Worm (Caenorhabditis elegans) whole organism, young adult: ENCODE results near the gene F09C8.1.
A peak's percentile ranks its signal among the peaks of the same experiment; 100 is the strongest.

Experiments used
- F57A8.1 ChIP-seq: fragments of 200-800 bp; sonication (Bioruptor generic); optimal IDR thresholded peaks from 2 replicates; lab custom pipeline; 2018; ENCODE audit warnings: mild to moderate bottlenecking, missing genetic modification characterization, moderate library complexity, missing compliant biosample characterization
- hlh-12 ChIP-seq: sonication (generic microtip); optimal IDR thresholded peaks from 2 replicates; lab custom pipeline; 2016; ENCODE audit warnings: missing genetic modification characterization, missing compliant biosample characterization
- hmg-1.2 ChIP-seq: fragments of 200-800 bp; sonication (Bioruptor generic); IDR thresholded peaks from 2 replicates; pipeline ENCODE4 v1.3.6; 2022; ENCODE audit warnings: missing genetic modification reagents, missing genetic modification characterization, missing compliant biosample characterization
- hmg-20 ChIP-seq: fragments of 200-800 bp; sonication (Bioruptor generic); IDR thresholded peaks from 2 replicates; pipeline ENCODE4 v1.3.6; 2022; ENCODE audit warnings: missing genetic modification reagents, missing genetic modification characterization, missing compliant biosample characterization
- snpc-4 ChIP-seq, 5 experiments: fragments of 150-350 bp in 1 of 5; sonication (generic microtip) in 4 of 5; optimal IDR thresholded peaks; 2 replicates each; lab custom pipeline; 2014 to 2018; ENCODE audit warnings: missing genetic modification characterization in 5 of 5, missing biosample characterization in 3 of 5, antibody characterized with exemption in 2 of 5, mild to moderate bottlenecking in 2 of 5, missing compliant biosample characterization in 2 of 5, missing genotype in 2 of 5, moderate library complexity in 2 of 5, missing genetic modification reagents in 1 of 5

DNA sequence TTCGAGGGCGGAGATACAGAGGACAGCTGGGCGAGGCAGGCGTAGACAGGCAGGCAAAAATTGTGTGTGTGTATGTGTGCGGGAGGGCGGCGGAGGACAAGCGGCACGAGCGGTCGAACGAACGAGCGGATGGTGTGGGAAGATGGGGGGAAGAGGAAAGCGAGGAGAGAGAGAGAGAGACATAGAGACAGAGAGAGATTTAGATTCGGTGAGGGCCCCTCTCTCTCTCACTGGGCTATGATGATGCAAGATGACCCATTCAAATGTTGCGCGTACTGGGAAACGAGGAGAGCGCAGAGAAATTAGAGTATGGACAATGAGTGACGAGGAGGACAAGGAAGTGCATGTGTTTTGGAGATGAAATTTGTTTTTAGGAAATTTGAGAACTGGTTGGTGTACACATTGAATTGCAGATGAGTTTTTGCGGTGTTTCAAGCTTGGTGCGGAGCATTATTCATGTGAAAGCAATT, 15.6 kb downstream of the F09C8.1 start:
- TF ChIP-seq hmg-1.2 (GFP tag; lab: Robert Waterston, UW) (peak; percentile 41; the same call in 1 of the 2 replicates), F57A8.1 (no peak), snpc-4 (GFP tag; optimal IDR thresholded peaks at IDR 0.05; lab: Kevin White, UChicago) (no peak), snpc-4 (tag; optimal IDR thresholded peaks at IDR 0.05; lab: Kevin White, UChicago) (peak in 1 of 4 experiments; percentile 31), hlh-12 (tag; lab: Kevin White, UChicago) (no peak), hmg-20 (GFP tag; lab: Robert Waterston, UW) (no peak)
